Worm (Caenorhabditis elegans) whole organism, mixed stage, embryonic: Measurements from ENCODE around the gene lgc-26.

ENCODE experiments used
- M03D4.4 ChIP-seq: sonication (generic microtip); optimal IDR thresholded peaks from 2 replicates; lab custom pipeline; 2017; ENCODE audit warnings: mild to moderate bottlenecking, missing genetic modification characterization, missing compliant biosample characterization
- bed-3 ChIP-seq: fragments of 200-800 bp; sonication (Bioruptor generic); optimal IDR thresholded peaks from 3 replicates; lab custom pipeline; 2018; ENCODE audit warnings: mild to moderate bottlenecking, missing genetic modification characterization, moderate library complexity, missing compliant biosample characterization
- ceh-43 ChIP-seq: fragments of 200-800 bp; sonication (Bioruptor generic); optimal IDR thresholded peaks from 2 replicates; lab custom pipeline; 2018; ENCODE audit warnings: mild to moderate bottlenecking, missing genetic modification characterization, moderate library complexity, missing compliant biosample characterization
- ces-1 ChIP-seq: fragments of 150-350 bp; optimal IDR thresholded peaks from 2 replicates; lab custom pipeline; 2014; ENCODE audit warnings: missing biosample characterization, missing genetic modification reagents, missing genetic modification characterization
- cnd-1 ChIP-seq: fragments of 200-800 bp; sonication (Bioruptor generic); optimal IDR thresholded peaks from 2 replicates; lab custom pipeline; 2018; ENCODE audit warnings: mild to moderate bottlenecking, missing genetic modification characterization, missing compliant biosample characterization
- elt-1 ChIP-seq: sonication (generic microtip); optimal IDR thresholded peaks from 2 replicates; lab custom pipeline; 2017; ENCODE audit warnings: missing genetic modification characterization, mild to moderate bottlenecking, missing compliant biosample characterization, antibody characterized with exemption, moderate library complexity, borderline replicate concordance; ENCODE audit not compliant: insufficient read depth
- elt-3 ChIP-seq: fragments of 150-350 bp; optimal IDR thresholded peaks from 2 replicates; lab custom pipeline; 2014; ENCODE audit warnings: missing biosample characterization, missing genetic modification characterization
- flh-1 ChIP-seq: fragments of 200-800 bp; sonication (Bioruptor generic); optimal IDR thresholded peaks from 2 replicates; lab custom pipeline; 2018; ENCODE audit warnings: mild to moderate bottlenecking, missing genetic modification characterization, moderate library complexity, missing compliant biosample characterization
- hlh-1 ChIP-seq: fragments of 150-350 bp; optimal IDR thresholded peaks from 2 replicates; lab custom pipeline; 2014; ENCODE audit warnings: missing biosample characterization, missing genetic modification reagents, missing genetic modification characterization
- lin-32 ChIP-seq: fragments of 200-800 bp; sonication (Bioruptor generic); optimal IDR thresholded peaks from 2 replicates; lab custom pipeline; 2018; ENCODE audit warnings: mild to moderate bottlenecking, missing genetic modification characterization, missing compliant biosample characterization
- lsy-2 ChIP-seq: fragments of 150-350 bp; optimal IDR thresholded peaks from 2 replicates; lab custom pipeline; 2014; ENCODE audit warnings: missing biosample characterization, missing genetic modification characterization
- mab-5 ChIP-seq: fragments of 150-350 bp; optimal IDR thresholded peaks from 2 replicates; lab custom pipeline; 2014; ENCODE audit warnings: missing biosample characterization, missing genetic modification characterization
- mep-1 ChIP-seq: fragments of 150-350 bp; optimal IDR thresholded peaks from 2 replicates; lab custom pipeline; 2017; ENCODE audit warnings: missing biosample characterization, missing genetic modification reagents, missing genetic modification characterization, inconsistent platforms
- mls-2 ChIP-seq: sonication (generic microtip); optimal IDR thresholded peaks from 2 replicates; lab custom pipeline; 2016; ENCODE audit warnings: mild to moderate bottlenecking, missing genetic modification characterization, moderate library complexity, missing compliant biosample characterization
- nhr-2 ChIP-seq: fragments of 150-350 bp; optimal IDR thresholded peaks from 2 replicates; lab custom pipeline; 2014; ENCODE audit warnings: missing biosample characterization, missing genetic modification characterization
- nhr-237 ChIP-seq: fragments of 150-350 bp; optimal IDR thresholded peaks from 2 replicates; lab custom pipeline; 2014; ENCODE audit warnings: missing biosample characterization, missing genetic modification characterization
- nhr-28 ChIP-seq: fragments of 150-350 bp; optimal IDR thresholded peaks from 2 replicates; lab custom pipeline; 2014; ENCODE audit warnings: missing biosample characterization, missing genetic modification characterization
- nhr-76 ChIP-seq: sonication (generic microtip); optimal IDR thresholded peaks from 2 replicates; lab custom pipeline; 2017; ENCODE audit warnings: missing biosample characterization, missing genetic modification characterization
- sem-2 ChIP-seq: fragments of 200-800 bp; sonication (Bioruptor generic); optimal IDR thresholded peaks from 2 replicates; lab custom pipeline; 2018; ENCODE audit warnings: mild to moderate bottlenecking, missing genetic modification characterization, missing compliant biosample characterization
- snpc-4 ChIP-seq: fragments of 150-350 bp; optimal IDR thresholded peaks from 2 replicates; lab custom pipeline; 2014; ENCODE audit warnings: missing biosample characterization, missing genetic modification characterization
- sptf-1 ChIP-seq: sonication (generic microtip); optimal IDR thresholded peaks from 2 replicates; lab custom pipeline; 2017; ENCODE audit warnings: mild to moderate bottlenecking, missing genetic modification characterization, moderate library complexity, missing compliant biosample characterization
- tbx-8 ChIP-seq: fragments of 200-800 bp; sonication (Bioruptor generic); optimal IDR thresholded peaks from 2 replicates; lab custom pipeline; 2018; ENCODE audit warnings: mild to moderate bottlenecking, missing genetic modification characterization, moderate library complexity, missing compliant biosample characterization
- unc-120 ChIP-seq: sonication (generic microtip); optimal IDR thresholded peaks from 2 replicates; lab custom pipeline; 2017; ENCODE audit warnings: missing genetic modification characterization, missing compliant biosample characterization; ENCODE audit not compliant: poor library complexity, severe bottlenecking
- unc-39 ChIP-seq: fragments of 150-350 bp; optimal IDR thresholded peaks from 2 replicates; lab custom pipeline; 2014; ENCODE audit warnings: missing biosample characterization, missing genetic modification characterization
- unc-62 ChIP-seq: fragments of 150-350 bp; optimal IDR thresholded peaks from 2 replicates; lab custom pipeline; 2014; ENCODE audit warnings: missing biosample characterization, missing genetic modification reagents, missing genetic modification characterization
- zip-8 ChIP-seq: fragments of 150-350 bp; optimal IDR thresholded peaks from 2 replicates; lab custom pipeline; 2014; ENCODE audit warnings: missing biosample characterization, missing genetic modification characterization

lgc-26 gene

DNA sequence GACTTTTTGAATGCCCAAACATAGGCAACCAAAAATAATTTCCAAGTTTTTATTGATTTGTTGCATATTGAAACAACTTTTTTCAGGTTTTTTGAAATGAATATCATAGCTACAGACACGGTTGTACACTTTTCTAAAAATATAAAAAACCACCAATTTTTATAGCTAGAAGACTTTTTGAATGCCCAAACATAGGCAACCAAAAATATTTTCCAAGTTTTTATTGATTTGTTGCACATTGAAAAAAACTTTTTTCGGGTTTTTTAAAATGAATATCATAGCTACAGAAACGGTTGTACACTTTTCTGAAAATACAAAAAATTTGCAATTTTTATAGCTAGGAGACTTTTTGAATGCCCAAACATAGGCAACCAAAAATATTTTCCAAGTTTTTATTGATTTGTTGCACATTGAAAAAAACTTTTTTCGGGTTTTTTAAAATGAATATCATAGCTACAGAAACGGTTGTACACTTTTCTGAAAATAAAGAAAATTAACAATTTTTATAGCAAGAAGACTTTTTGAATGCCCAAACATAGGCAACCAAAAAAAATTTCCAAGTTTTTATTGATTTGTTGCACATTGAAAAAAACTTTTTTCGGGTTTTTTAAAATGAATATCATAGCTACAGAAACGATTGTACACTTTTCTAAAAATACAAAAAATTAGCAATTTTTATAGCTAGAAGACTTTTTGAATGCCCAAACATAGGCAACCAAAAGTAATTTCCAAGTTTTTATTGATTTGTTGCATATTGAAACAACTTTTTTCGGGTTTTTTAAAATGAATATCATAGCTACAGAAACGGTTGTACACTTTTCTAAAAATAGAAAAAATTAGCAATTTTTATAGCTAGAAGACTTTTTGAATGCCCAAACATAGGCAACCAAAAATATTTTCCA, 2.8 kb upstream of the lgc-26 start:
- peak; percentile 99 for TF ChIP-seq unc-120 (tag; lab: Kevin White, UChicago)
- TF ChIP-seq mls-2 (tag; lab: Kevin White, UChicago) = peak; percentile 63
- peak; percentile 89 for TF ChIP-seq M03D4.4 (tag; lab: Kevin White, UChicago)
- peak; percentile 23 for TF ChIP-seq nhr-237
- TF ChIP-seq tbx-8 (GFP tag; lab: Kevin White, UChicago) = peak; percentile 46
- peak; percentile 47 for TF ChIP-seq unc-62 (GFP tag; lab: Kevin White, UChicago)
- peak; percentile 80 for TF ChIP-seq bed-3 (GFP tag; lab: Kevin White, UChicago)
- peak; percentile 54 for TF ChIP-seq nhr-2 (tag; lab: Kevin White, UChicago)
- peak; percentile 5 for TF ChIP-seq mab-5 (tag; lab: Kevin White, UChicago)

DNA sequence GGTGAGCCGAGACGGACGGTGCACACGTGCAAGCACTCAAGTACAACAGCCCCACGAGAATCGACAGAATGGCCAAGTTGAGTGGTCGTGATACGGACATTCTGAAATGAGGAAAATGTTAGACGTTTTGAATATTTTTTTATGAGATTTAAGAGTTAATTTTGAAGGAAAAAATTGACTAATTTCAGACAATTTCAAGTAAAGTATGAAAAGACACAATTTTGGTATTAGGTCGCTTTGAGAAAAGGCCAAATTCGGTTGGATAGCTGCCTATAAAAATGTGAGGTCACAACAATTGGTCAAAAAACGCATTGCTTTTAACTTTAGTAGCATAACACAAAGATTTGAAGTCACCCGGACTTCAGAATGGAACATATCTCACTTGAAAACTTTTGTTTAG, 4.7 kb downstream of the lgc-26 start, which contains the start of gene nlp-70:
Gene nlp-70, minus strand, starts transcription at position 101 of the 400 bp plus-strand sequence.
- TF ChIP-seq nhr-237 (no peak), mab-5 (tag; lab: Kevin White, UChicago) (no peak), snpc-4 (tag; lab: Kevin White, UChicago) (no peak), ceh-43 (GFP tag; lab: Kevin White, UChicago) (no peak), hlh-1 (tag; lab: Kevin White, UChicago) (no peak), elt-3 (tag; lab: Kevin White, UChicago) (no peak), nhr-28 (tag; lab: Kevin White, UChicago) (no peak), M03D4.4 (tag; lab: Kevin White, UChicago) (no peak), elt-1 (tag; lab: Kevin White, UChicago) (no peak), lin-32 (GFP tag; lab: Kevin White, UChicago) (no peak), zip-8 (tag; lab: Kevin White, UChicago) (no peak)

DNA sequence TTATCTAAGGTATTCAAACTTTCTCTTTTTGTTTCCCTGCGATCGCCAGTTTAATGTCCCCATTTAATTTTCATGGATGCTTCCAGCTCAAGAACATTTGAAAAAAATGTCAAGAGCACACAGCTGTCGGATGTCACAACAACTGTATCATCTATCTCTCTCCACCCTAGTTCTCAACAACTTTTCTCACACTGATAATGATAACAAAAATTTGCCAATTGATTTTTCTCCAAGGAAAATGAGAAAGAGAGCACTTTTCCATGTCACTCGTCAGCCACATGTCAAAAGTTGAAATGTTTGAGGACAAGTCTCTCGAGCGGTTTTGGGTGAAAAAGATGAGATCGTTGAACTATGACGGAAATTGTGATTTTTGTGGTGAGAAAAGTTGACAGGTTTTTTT, 13.0 kb downstream of the lgc-26 start:
- TF ChIP-seq unc-120 (tag; lab: Kevin White, UChicago) = peak; percentile 14
- peak; percentile 41 for TF ChIP-seq hlh-1 (tag; lab: Kevin White, UChicago)
- TF ChIP-seq unc-62 (GFP tag; lab: Kevin White, UChicago) = peak; percentile 97
- TF ChIP-seq sptf-1 (tag; lab: Kevin White, UChicago) = no peak

DNA sequence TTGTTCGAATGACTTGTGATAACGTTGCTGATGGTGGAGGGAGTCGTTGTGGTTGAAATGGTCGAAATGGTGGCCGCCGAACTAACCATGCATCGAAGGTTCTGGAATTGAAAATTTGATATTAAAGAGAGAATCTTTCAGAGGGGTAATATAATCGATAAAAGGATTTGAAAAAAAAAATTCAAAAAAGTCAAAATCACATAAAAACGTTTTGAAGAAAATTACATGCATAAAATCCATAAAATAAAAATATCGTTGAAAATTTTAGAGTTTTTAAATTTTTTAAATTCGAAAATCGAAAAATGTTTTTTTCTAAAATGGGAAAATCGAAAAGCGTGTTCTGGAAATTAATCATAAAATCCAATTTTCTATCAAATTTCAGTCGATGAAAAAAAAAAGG, 13.5 kb downstream of the lgc-26 start, which contains the start of gene npr-5:
Gene npr-5, minus strand, starts transcription at position 101 of the 400 bp plus-strand sequence.
- TF ChIP-seq unc-62 (GFP tag; lab: Kevin White, UChicago) (no peak), M03D4.4 (tag; lab: Kevin White, UChicago) (no peak), bed-3 (GFP tag; lab: Kevin White, UChicago) (no peak), elt-1 (tag; lab: Kevin White, UChicago) (no peak), unc-39 (tag; lab: Kevin White, UChicago) (no peak), lsy-2 (tag; lab: Kevin White, UChicago) (no peak), ceh-43 (GFP tag; lab: Kevin White, UChicago) (no peak), ces-1 (GFP tag; lab: Kevin White, UChicago) (no peak)

DNA sequence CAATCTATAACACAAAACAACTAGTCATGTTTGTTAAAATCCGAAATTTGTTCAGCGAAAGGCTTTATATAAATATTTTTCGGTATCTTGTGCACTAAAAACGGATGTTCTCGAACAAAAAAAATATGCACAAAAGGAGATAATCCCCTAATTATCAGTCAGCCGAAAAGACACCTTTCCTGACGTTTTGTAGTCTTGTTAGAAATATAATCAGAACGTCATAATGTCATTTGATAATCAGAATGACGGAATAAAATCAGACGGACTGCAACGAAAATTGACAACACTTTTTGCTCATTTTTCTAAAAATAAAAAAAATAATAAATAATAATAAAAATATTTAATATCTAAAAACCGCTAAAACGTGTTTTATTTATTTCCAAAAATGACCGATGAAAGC, 15.8 kb downstream of the lgc-26 start:
- TF ChIP-seq flh-1 = no peak
- no peak for TF ChIP-seq ceh-43 (GFP tag; lab: Kevin White, UChicago)
- no peak for TF ChIP-seq lsy-2 (tag; lab: Kevin White, UChicago)
- TF ChIP-seq mep-1 = no peak
- no peak for TF ChIP-seq cnd-1 (tag; lab: Kevin White, UChicago)
- TF ChIP-seq sem-2 = no peak
- TF ChIP-seq, all 35 proteins: peak for 0

DNA sequence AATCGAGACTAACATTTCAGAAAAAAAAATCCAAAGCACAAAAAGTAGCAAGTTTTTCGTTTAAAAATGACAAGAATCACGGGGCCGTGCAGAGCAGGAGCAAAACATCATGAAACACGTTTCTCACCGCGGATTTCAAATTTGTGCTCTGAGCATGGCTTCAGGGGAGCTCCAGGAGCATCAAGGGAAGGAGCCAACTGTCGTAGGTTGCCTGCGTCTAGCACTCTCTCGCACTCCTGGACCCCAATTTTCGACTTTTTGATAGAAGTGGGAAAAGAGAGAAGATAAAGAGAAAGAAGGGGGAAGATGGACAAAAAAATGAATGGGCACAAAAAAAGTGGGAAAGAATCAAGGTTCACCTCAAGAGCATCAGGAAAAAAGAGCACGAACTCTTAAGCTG, 16.7 kb downstream of the lgc-26 start:
- TF ChIP-seq snpc-4 (tag; lab: Kevin White, UChicago) (no peak), hlh-1 (tag; lab: Kevin White, UChicago) (peak; percentile 84), M03D4.4 (tag; lab: Kevin White, UChicago) (no peak), elt-1 (tag; lab: Kevin White, UChicago) (no peak), unc-120 (tag; lab: Kevin White, UChicago) (peak; percentile 71), unc-62 (GFP tag; lab: Kevin White, UChicago) (peak; percentile 10), nhr-76 (no peak)
- TF ChIP-seq, all 35 proteins: peak for 3
